Fruit fly (Drosophila melanogaster): ENCODE measurements around the gene CG10660.

dm6 chr3L:12468016-12468415 lies 22.5 kb downstream of the CG10660 start, which contains the start of gene eyg:
- no peak for TF ChIP-seq Pif1A (GFP tag; optimal IDR thresholded peaks at IDR 0.05)
- peak; percentile 19 for TF ChIP-seq EcR (GFP tag; optimal IDR thresholded peaks at IDR 0.05)
- TF ChIP-seq Ets98B (GFP tag; IDR thresholded peaks at IDR 0.05), result no peak
- peak; percentile 2 for TF ChIP-seq D1 (tag; optimal IDR thresholded peaks at IDR 0.05)
- no peak for TF ChIP-seq CG8301 (tag; optimal IDR thresholded peaks at IDR 0.05)
- no peak for TF ChIP-seq CG12605 (GFP tag; IDR thresholded peaks at IDR 0.05)
- no peak for TF ChIP-seq CG9948 (tag; optimal IDR thresholded peaks at IDR 0.05)
